Worm (Caenorhabditis elegans) whole organism, midembryonic: ENCODE results near the gene Y6D1A.1.

Experiments
- T22C8.4 ChIP-seq: fragments of 200-800 bp; sonication (Bioruptor generic); IDR thresholded peaks from 2 replicates; pipeline ENCODE4 v1.3.6; 2022; ENCODE audit warnings: missing genetic modification characterization, missing compliant biosample characterization
- cog-1 ChIP-seq: sonication (generic microtip); optimal IDR thresholded peaks from 2 replicates; lab custom pipeline; 2016; ENCODE audit warnings: missing genetic modification characterization, missing compliant biosample characterization
- flt-1 ChIP-seq: fragments of 200-800 bp; sonication (Bioruptor generic); IDR thresholded peaks from 2 replicates; pipeline ENCODE4 v1.3.6; 2022; ENCODE audit warnings: missing genetic modification characterization, missing compliant biosample characterization
- klf-2 ChIP-seq: fragments of 200-800 bp; sonication (Bioruptor generic); conservative IDR thresholded peaks from 2 replicates; pipeline ENCODE4 v1.3.6; 2022; ENCODE audit warnings: missing genetic modification reagents, missing genetic modification characterization, missing compliant biosample characterization
- med-1 ChIP-seq: sonication (generic microtip); optimal IDR thresholded peaks from 2 replicates; lab custom pipeline; 2017; ENCODE audit warnings: missing genetic modification characterization, mild to moderate bottlenecking, missing compliant biosample characterization, antibody characterized with exemption, missing genetic modification reagents; ENCODE audit not compliant: insufficient read depth
- ref-1 ChIP-seq: fragments of 200-800 bp; sonication (Bioruptor generic); conservative IDR thresholded peaks from 2 replicates; pipeline ENCODE4 v1.3.6; 2022; ENCODE audit warnings: missing genetic modification reagents, missing genetic modification characterization, missing compliant biosample characterization
- tab-1 ChIP-seq: fragments of 200-800 bp; sonication (Bioruptor generic); IDR thresholded peaks from 2 replicates; pipeline ENCODE4 v1.3.6; 2022; ENCODE audit warnings: missing genetic modification characterization, missing compliant biosample characterization
- ztf-23 ChIP-seq: fragments of 200-800 bp; sonication (Bioruptor generic); IDR thresholded peaks from 2 replicates; pipeline ENCODE4 v1.3.6; 2022; ENCODE audit warnings: missing genetic modification reagents, missing genetic modification characterization, missing compliant biosample characterization
- ztf-29 ChIP-seq: fragments of 200-800 bp; sonication (Bioruptor generic); IDR thresholded peaks from 2 replicates; pipeline ENCODE4 v1.3.6; 2022; ENCODE audit warnings: missing genetic modification reagents, missing genetic modification characterization, missing compliant biosample characterization

- no peak for TF ChIP-seq ztf-29
- TF ChIP-seq cog-1 (tag; lab: Kevin White, UChicago) = no peak
- TF ChIP-seq ztf-23 = no peak
- no peak for TF ChIP-seq flt-1 (GFP tag; lab: Robert Waterston, UW)
- no peak for TF ChIP-seq ref-1
- TF ChIP-seq tab-1 (GFP tag; lab: Robert Waterston, UW) = no peak
- no peak for TF ChIP-seq klf-2 (GFP tag; lab: Robert Waterston, UW)
- no peak for TF ChIP-seq T22C8.4 (GFP tag; lab: Robert Waterston, UW)
- no peak for TF ChIP-seq med-1 (GFP tag; lab: Kevin White, UChicago)
Observed at ce11 chrII:11844072-11844471, 20.7 kb upstream of the Y6D1A.1 start.
